Worm (Caenorhabditis elegans) whole organism, L3 larva: ENCODE results near the gene M03A1.8.

Experiments
- R02D3.7 ChIP-seq: fragments of 150-350 bp; optimal IDR thresholded peaks from 2 replicates; lab custom pipeline; 2014; ENCODE audit warnings: missing biosample characterization, missing genetic modification characterization
- ZK546.5 ChIP-seq: sonication (generic microtip); optimal IDR thresholded peaks from 2 replicates; lab custom pipeline; 2017; ENCODE audit warnings: missing biosample characterization, missing genetic modification characterization
- aly-2 ChIP-seq: fragments of 150-350 bp; optimal IDR thresholded peaks from 2 replicates; lab custom pipeline; 2014; ENCODE audit warnings: missing biosample characterization, missing genetic modification characterization
- ama-1 ChIP-seq: fragments of 150-350 bp; optimal IDR thresholded peaks from 2 replicates; lab custom pipeline; 2018
- ceh-16 ChIP-seq: sonication (generic microtip); optimal IDR thresholded peaks from 2 replicates; lab custom pipeline; 2017; ENCODE audit warnings: missing biosample characterization, missing genetic modification characterization
- ceh-28 ChIP-seq: fragments of 150-350 bp; optimal IDR thresholded peaks from 2 replicates; lab custom pipeline; 2014; ENCODE audit warnings: missing biosample characterization, missing genetic modification reagents, missing genetic modification characterization
- ceh-82 ChIP-seq: fragments of 150-350 bp; optimal IDR thresholded peaks from 2 replicates; lab custom pipeline; 2014; ENCODE audit warnings: missing biosample characterization, missing genetic modification characterization
- ceh-9 ChIP-seq: sonication (generic microtip); optimal IDR thresholded peaks from 2 replicates; lab custom pipeline; 2018; ENCODE audit warnings: missing biosample characterization, missing genetic modification characterization
- egl-27 ChIP-seq: sonication (generic microtip); optimal IDR thresholded peaks from 4 replicates; lab custom pipeline; 2017; ENCODE audit warnings: missing biosample characterization, missing genetic modification reagents, missing genetic modification characterization
- elt-1 ChIP-seq: fragments of 150-350 bp; optimal IDR thresholded peaks from 2 replicates; lab custom pipeline; 2014; ENCODE audit warnings: missing biosample characterization, missing genetic modification characterization
- elt-2 ChIP-seq: sonication (generic microtip); optimal IDR thresholded peaks from 2 replicates; lab custom pipeline; 2016; ENCODE audit warnings: missing genetic modification reagents, mild to moderate bottlenecking, missing genetic modification characterization, missing compliant biosample characterization
- elt-3 ChIP-seq, 3 experiments: fragments of 150-350 bp in 1 of 3; sonication (generic microtip) in 2 of 3; optimal IDR thresholded peaks; 2 replicates in 2 of 3; 4 replicates in 1 of 3; lab custom pipeline; 2014 to 2017; ENCODE audit warnings: missing biosample characterization in 3 of 3, missing genetic modification characterization in 3 of 3
- eor-1 ChIP-seq, 2 experiments: fragments of 150-350 bp; optimal IDR thresholded peaks; 2 replicates each; lab custom pipeline; 2014 to 2018; ENCODE audit warnings: missing biosample characterization in 2 of 2, missing genetic modification characterization in 2 of 2
- fkh-10 ChIP-seq: sonication (generic microtip); optimal IDR thresholded peaks from 2 replicates; lab custom pipeline; 2017; ENCODE audit warnings: missing biosample characterization, missing genetic modification reagents, missing genetic modification characterization
- fkh-2 ChIP-seq: fragments of 150-350 bp; optimal IDR thresholded peaks from 2 replicates; lab custom pipeline; 2014; ENCODE audit warnings: missing biosample characterization, missing genetic modification reagents, missing genetic modification characterization
- fos-1 ChIP-seq: fragments of 150-350 bp; optimal IDR thresholded peaks from 2 replicates; lab custom pipeline; 2014; ENCODE audit warnings: missing biosample characterization, missing genetic modification characterization
- lin-15B ChIP-seq: fragments of 150-350 bp; optimal IDR thresholded peaks from 2 replicates; lab custom pipeline; 2014; ENCODE audit warnings: missing biosample characterization, missing genetic modification characterization
- lin-39 ChIP-seq: fragments of 150-350 bp; optimal IDR thresholded peaks from 2 replicates; lab custom pipeline; 2018; ENCODE audit warnings: missing biosample characterization, missing genetic modification reagents, missing genetic modification characterization
- lsy-12 ChIP-seq: sonication (generic microtip); optimal IDR thresholded peaks from 2 replicates; lab custom pipeline; 2016; ENCODE audit warnings: mild to moderate bottlenecking, missing genetic modification characterization, missing compliant biosample characterization
- mdl-1 ChIP-seq: fragments of 150-350 bp; optimal IDR thresholded peaks from 2 replicates; lab custom pipeline; 2014; ENCODE audit warnings: missing biosample characterization, missing genetic modification characterization
- nfya-1 ChIP-seq: sonication (generic microtip); optimal IDR thresholded peaks from 2 replicates; lab custom pipeline; 2017; ENCODE audit warnings: missing genetic modification characterization, mild to moderate bottlenecking, missing compliant biosample characterization, antibody characterized with exemption, moderate library complexity; ENCODE audit not compliant: insufficient read depth
- nhr-12 ChIP-seq: fragments of 150-350 bp; optimal IDR thresholded peaks from 2 replicates; lab custom pipeline; 2014; ENCODE audit warnings: missing biosample characterization, missing genetic modification characterization
- nhr-237 ChIP-seq: fragments of 150-350 bp; optimal IDR thresholded peaks from 2 replicates; lab custom pipeline; 2014; ENCODE audit warnings: missing biosample characterization, missing genetic modification characterization
- nhr-28 ChIP-seq: fragments of 150-350 bp; optimal IDR thresholded peaks from 2 replicates; lab custom pipeline; 2014; ENCODE audit warnings: missing biosample characterization, missing genetic modification characterization
- nhr-67 ChIP-seq: fragments of 150-350 bp; optimal IDR thresholded peaks from 2 replicates; lab custom pipeline; 2014; ENCODE audit warnings: missing biosample characterization, missing genetic modification characterization
- nhr-76 ChIP-seq: fragments of 150-350 bp; sonication (generic microtip); optimal IDR thresholded peaks from 5 replicates; lab custom pipeline; 2014; ENCODE audit warnings: missing biosample characterization, missing genetic modification characterization
- nhr-77 ChIP-seq: fragments of 150-350 bp; optimal IDR thresholded peaks from 2 replicates; lab custom pipeline; 2014; ENCODE audit warnings: missing biosample characterization, missing genetic modification characterization
- pha-4 ChIP-seq: fragments of 150-350 bp; optimal IDR thresholded peaks from 2 replicates; lab custom pipeline; 2014; ENCODE audit warnings: missing biosample characterization, missing genetic modification reagents, missing genetic modification characterization
- pqm-1 ChIP-seq: fragments of 150-350 bp; optimal IDR thresholded peaks from 2 replicates; lab custom pipeline; 2017; ENCODE audit warnings: missing biosample characterization, missing genetic modification characterization, inconsistent platforms
- sea-2 ChIP-seq: fragments of 150-350 bp; sonication (generic microtip); optimal IDR thresholded peaks from 4 replicates; lab custom pipeline; 2014; ENCODE audit warnings: missing biosample characterization, missing genetic modification reagents, missing genetic modification characterization
- skn-1 ChIP-seq: fragments of 150-350 bp; optimal IDR thresholded peaks from 2 replicates; lab custom pipeline; 2014; ENCODE audit warnings: missing biosample characterization, missing genetic modification characterization
- snpc-4 ChIP-seq: fragments of 150-350 bp; optimal IDR thresholded peaks from 2 replicates; lab custom pipeline; 2014; ENCODE audit warnings: missing biosample characterization, missing genetic modification characterization
- unc-39 ChIP-seq: sonication (generic microtip); optimal IDR thresholded peaks from 4 replicates; lab custom pipeline; 2017; ENCODE audit warnings: missing biosample characterization, missing genetic modification characterization
- unc-62 ChIP-seq: fragments of 150-350 bp; sonication (generic microtip); optimal IDR thresholded peaks from 4 replicates; lab custom pipeline; 2014; ENCODE audit warnings: missing biosample characterization, missing genetic modification reagents, missing genetic modification characterization
- ztf-11 ChIP-seq: fragments of 150-350 bp; optimal IDR thresholded peaks from 2 replicates; lab custom pipeline; 2014; ENCODE audit warnings: missing biosample characterization, missing genetic modification characterization

The M03A1.8 gene

DNA sequence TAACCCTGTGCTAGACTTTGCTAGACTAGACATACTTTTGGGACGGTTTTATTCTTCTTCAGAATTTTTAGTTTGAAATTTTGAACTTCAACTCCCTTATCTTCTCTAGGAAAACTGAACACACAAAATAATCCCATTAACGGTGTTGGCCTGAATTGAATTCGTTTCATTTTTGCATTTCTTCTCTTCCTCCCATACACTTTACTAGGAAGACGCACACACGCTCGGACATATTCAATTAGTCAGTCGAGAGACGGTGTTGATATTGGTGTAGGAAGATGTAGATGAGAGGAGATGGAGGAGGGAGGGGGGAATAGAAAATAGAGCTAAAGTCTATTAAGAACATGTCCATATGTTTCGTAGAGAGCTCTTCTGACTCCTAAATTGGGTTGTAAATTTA lies 14.5 kb downstream of the M03A1.8 start:
- TF ChIP-seq nhr-76 (tag; lab: Kevin White, UChicago) (no peak), R02D3.7 (no peak), pha-4 (tag; lab: Kevin White, UChicago) (no peak), lin-15B (tag; lab: Kevin White, UChicago) (no peak), ceh-82 (no peak), ama-1 (no peak), aly-2 (tag; lab: Kevin White, UChicago) (no peak), elt-2 (tag; lab: Kevin White, UChicago) (no peak), sea-2 (GFP tag; lab: Kevin White, UChicago) (no peak), egl-27 (tag; lab: Kevin White, UChicago) (no peak), mdl-1 (no peak), elt-3 (tag; optimal IDR thresholded peaks at IDR 0.05; lab: Kevin White, UChicago) (no peak), nhr-12 (no peak), unc-62 (GFP tag; lab: Kevin White, UChicago) (no peak), ceh-9 (tag; lab: Kevin White, UChicago) (no peak), nhr-237 (tag; lab: Kevin White, UChicago) (no peak), elt-1 (tag; lab: Kevin White, UChicago) (no peak), fkh-10 (GFP tag; lab: Kevin White, UChicago) (no peak), pqm-1 (tag; lab: Kevin White, UChicago) (no peak)

DNA sequence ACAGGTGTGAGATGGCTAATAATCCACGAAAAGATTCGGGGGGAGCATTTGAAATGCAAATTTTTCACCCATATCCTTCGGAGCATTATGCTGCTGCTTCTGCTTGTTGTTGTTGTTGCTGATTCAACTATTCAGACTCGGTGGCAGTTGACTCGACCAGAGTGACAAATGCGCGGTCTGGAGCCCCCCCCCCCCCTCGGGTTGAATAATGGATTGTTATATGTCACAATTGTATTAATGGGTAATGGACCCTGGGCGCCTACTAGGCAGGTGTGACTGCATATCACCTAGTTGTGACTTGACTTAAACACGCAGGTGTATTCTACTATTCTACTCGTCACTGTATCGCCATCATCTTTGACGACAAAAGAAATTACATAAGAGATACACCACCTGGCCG lies 15.4 kb downstream of the M03A1.8 start:
- TF ChIP-seq fos-1 (tag; lab: Kevin White, UChicago) (no peak), ceh-16 (tag; lab: Kevin White, UChicago) (no peak), nhr-76 (tag; lab: Kevin White, UChicago) (no peak), ZK546.5 (tag; lab: Kevin White, UChicago) (no peak), pqm-1 (tag; lab: Kevin White, UChicago) (no peak), ztf-11 (tag; lab: Kevin White, UChicago) (no peak), lsy-12 (tag; lab: Kevin White, UChicago) (peak; percentile 25), mdl-1 (no peak), lin-39 (tag; lab: Kevin White, UChicago) (peak; percentile 79), ceh-9 (tag; lab: Kevin White, UChicago) (no peak), unc-39 (tag; lab: Kevin White, UChicago) (no peak), pha-4 (tag; lab: Kevin White, UChicago) (no peak)

- no peak for TF ChIP-seq nhr-67 (tag; lab: Kevin White, UChicago)
- TF ChIP-seq lsy-12 (tag; lab: Kevin White, UChicago), result no peak
- no peak for TF ChIP-seq mdl-1
- no peak for TF ChIP-seq nhr-28 (tag; lab: Kevin White, UChicago)
- no peak for TF ChIP-seq nhr-77 (tag; lab: Kevin White, UChicago)
- TF ChIP-seq lin-39 (tag; lab: Kevin White, UChicago), result no peak
- TF ChIP-seq egl-27 (tag; lab: Kevin White, UChicago), result no peak
- no peak for TF ChIP-seq ztf-11 (tag; lab: Kevin White, UChicago)
- no peak for TF ChIP-seq eor-1 (tag; optimal IDR thresholded peaks at IDR 0.05; lab: Kevin White, UChicago)
- no peak for TF ChIP-seq ceh-28 (tag; lab: Kevin White, UChicago)
- TF ChIP-seq fkh-10 (GFP tag; lab: Kevin White, UChicago), result no peak
- no peak for TF ChIP-seq nfya-1
- no peak for TF ChIP-seq R02D3.7
- no peak for TF ChIP-seq ceh-82
- TF ChIP-seq nhr-237 (tag; lab: Kevin White, UChicago), result no peak
Measured at ce11 chrII:4577391-4577790, 17.3 kb downstream of the M03A1.8 start.

ce11 chrII:4579375-4579774 lies 19.2 kb downstream of the M03A1.8 start:
- TF ChIP-seq fkh-2 (no peak), unc-62 (GFP tag; lab: Kevin White, UChicago) (peak; percentile 58)

DNA sequence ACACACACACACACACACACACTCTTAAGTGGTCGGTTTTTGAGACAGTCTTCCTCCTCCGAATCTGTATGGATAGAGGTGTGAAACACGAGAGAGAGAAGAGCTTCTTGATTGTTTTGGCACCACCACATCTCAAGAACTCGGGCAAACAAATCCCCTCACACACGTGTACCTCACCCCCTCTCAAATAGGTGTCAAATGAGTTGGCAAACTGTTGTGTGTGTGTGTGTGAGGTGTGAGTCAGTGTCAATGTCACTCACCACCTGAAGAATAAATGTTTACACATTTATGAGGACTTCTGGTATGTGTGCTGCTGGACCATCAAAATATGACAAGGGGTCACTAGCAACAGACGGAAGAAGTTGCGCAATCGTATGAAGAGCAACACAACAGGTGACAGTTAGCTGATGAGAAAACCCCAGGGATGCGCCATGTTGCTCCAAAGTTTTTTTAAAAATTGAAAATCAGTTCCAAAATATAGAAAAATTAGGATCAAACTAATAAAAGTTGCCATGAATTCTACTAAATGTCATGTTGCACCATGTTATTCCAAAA lies 19.9 kb downstream of the M03A1.8 start:
- no peak for TF ChIP-seq nhr-12
- no peak for TF ChIP-seq ztf-11 (tag; lab: Kevin White, UChicago)
- no peak for TF ChIP-seq skn-1
- no peak for TF ChIP-seq ceh-9 (tag; lab: Kevin White, UChicago)
- no peak for TF ChIP-seq snpc-4 (tag; lab: Kevin White, UChicago)
- TF ChIP-seq ZK546.5 (tag; lab: Kevin White, UChicago), result no peak
- peak; percentile 77 for TF ChIP-seq pha-4 (tag; lab: Kevin White, UChicago)
